Worm (Caenorhabditis elegans) whole organism, L1 larva: ENCODE results near the gene bath-44.

Experiments used
- C16A3.4 ChIP-seq: fragments of 150-350 bp; optimal IDR thresholded peaks from 2 replicates; lab custom pipeline; 2014; ENCODE audit warnings: missing biosample characterization, missing genetic modification characterization
- ama-1 ChIP-seq: fragments of 150-350 bp; optimal IDR thresholded peaks from 2 replicates; lab custom pipeline; 2014
- blmp-1 ChIP-seq: fragments of 150-350 bp; optimal IDR thresholded peaks from 2 replicates; lab custom pipeline; 2014; ENCODE audit warnings: missing biosample characterization, missing genetic modification characterization
- fkh-4 ChIP-seq: sonication (generic microtip); optimal IDR thresholded peaks from 2 replicates; lab custom pipeline; 2016; ENCODE audit warnings: missing compliant biosample characterization, missing genetic modification characterization, borderline replicate concordance
- lin-39 ChIP-seq: fragments of 150-350 bp; optimal IDR thresholded peaks from 2 replicates; lab custom pipeline; 2014; ENCODE audit warnings: missing biosample characterization, missing genetic modification reagents, missing genetic modification characterization
- lsy-2 ChIP-seq, 2 experiments: fragments of 150-350 bp; optimal IDR thresholded peaks; 2 replicates each; lab custom pipeline; 2014; ENCODE audit warnings: missing biosample characterization in 2 of 2, missing genetic modification characterization in 2 of 2
- nhr-12 ChIP-seq: sonication (generic microtip); optimal IDR thresholded peaks from 2 replicates; lab custom pipeline; 2017; ENCODE audit warnings: missing biosample characterization, missing genetic modification characterization
- nhr-237 ChIP-seq: fragments of 150-350 bp; optimal IDR thresholded peaks from 2 replicates; lab custom pipeline; 2014; ENCODE audit warnings: missing biosample characterization, missing genetic modification characterization
- snpc-4 ChIP-seq: fragments of 150-350 bp; optimal IDR thresholded peaks from 2 replicates; lab custom pipeline; 2014; ENCODE audit warnings: missing biosample characterization, missing genetic modification characterization
- tbx-2 ChIP-seq: sonication (generic microtip); optimal IDR thresholded peaks from 2 replicates; lab custom pipeline; 2016; ENCODE audit warnings: missing genetic modification characterization, missing compliant biosample characterization
- xbp-1 ChIP-seq: sonication (generic microtip); optimal IDR thresholded peaks from 2 replicates; lab custom pipeline; 2016; ENCODE audit warnings: missing genetic modification characterization, missing compliant biosample characterization

- TF ChIP-seq tbx-2 (tag; lab: Kevin White, UChicago) (no peak), xbp-1 (tag; lab: Kevin White, UChicago) (no peak), blmp-1 (peak; percentile 16), snpc-4 (tag; lab: Kevin White, UChicago) (no peak), nhr-237 (no peak), fkh-4 (tag; lab: Kevin White, UChicago) (no peak), nhr-12 (tag; lab: Kevin White, UChicago) (no peak), C16A3.4 (tag; lab: Kevin White, UChicago) (no peak), lsy-2 (tag; optimal IDR thresholded peaks at IDR 0.05; lab: Kevin White, UChicago) (no peak), ama-1 (no peak), lin-39 (no peak)
Observed at ce11 chrII:7420157-7420556, 25.4 kb downstream of the bath-44 start.
